Worm (Caenorhabditis elegans) whole organism, late embryonic: ENCODE results near the gene srbc-77.

ENCODE experiments used
- C08G9.2 ChIP-seq: sonication (generic microtip); optimal IDR thresholded peaks from 2 replicates; lab custom pipeline; 2016; ENCODE audit warnings: mild to moderate bottlenecking, missing genetic modification characterization, moderate library complexity, missing compliant biosample characterization
- C38D4.7 ChIP-seq: fragments of 200-800 bp; sonication (Bioruptor generic); optimal IDR thresholded peaks from 2 replicates; lab custom pipeline; 2018; ENCODE audit warnings: mild to moderate bottlenecking, missing genetic modification characterization, moderate library complexity, missing compliant biosample characterization
- F13H6.1 ChIP-seq: sonication (generic microtip); optimal IDR thresholded peaks from 2 replicates; lab custom pipeline; 2016; ENCODE audit warnings: missing genetic modification characterization, missing compliant biosample characterization
- K02D7.2 ChIP-seq: sonication (generic microtip); optimal IDR thresholded peaks from 2 replicates; lab custom pipeline; 2017; ENCODE audit warnings: mild to moderate bottlenecking, missing genetic modification characterization, missing compliant biosample characterization
- K09A11.1 ChIP-seq: sonication (generic microtip); optimal IDR thresholded peaks from 2 replicates; lab custom pipeline; 2017; ENCODE audit warnings: antibody characterized with exemption, mild to moderate bottlenecking, missing genetic modification characterization, missing compliant biosample characterization; ENCODE audit not compliant: insufficient read depth
- Y22D7AL.16 ChIP-seq: sonication (generic microtip); optimal IDR thresholded peaks from 2 replicates; lab custom pipeline; 2016; ENCODE audit warnings: missing genetic modification characterization, missing compliant biosample characterization
- ahr-1 ChIP-seq: sonication (generic microtip); optimal IDR thresholded peaks from 2 replicates; lab custom pipeline; 2016; ENCODE audit warnings: missing genetic modification characterization, missing compliant biosample characterization
- ceh-14 ChIP-seq: sonication (generic microtip); optimal IDR thresholded peaks from 2 replicates; lab custom pipeline; 2016; ENCODE audit warnings: missing genotype, missing genetic modification characterization, missing compliant biosample characterization
- ceh-18 ChIP-seq: sonication (generic microtip); optimal IDR thresholded peaks from 2 replicates; lab custom pipeline; 2016; ENCODE audit warnings: missing genetic modification characterization, missing compliant biosample characterization
- ceh-19 ChIP-seq: fragments of 200-800 bp; sonication (Bioruptor generic); optimal IDR thresholded peaks from 2 replicates; lab custom pipeline; 2018; ENCODE audit warnings: mild to moderate bottlenecking, missing genetic modification characterization, missing compliant biosample characterization
- ceh-24 ChIP-seq: sonication (generic microtip); optimal IDR thresholded peaks from 2 replicates; lab custom pipeline; 2016; ENCODE audit warnings: mild to moderate bottlenecking, missing genetic modification characterization, missing compliant biosample characterization
- ceh-31 ChIP-seq: sonication (generic microtip); optimal IDR thresholded peaks from 2 replicates; lab custom pipeline; 2016; ENCODE audit warnings: missing genetic modification characterization, missing compliant biosample characterization
- ceh-45 ChIP-seq: fragments of 200-800 bp; sonication (Bioruptor generic); IDR thresholded peaks from 2 replicates; pipeline ENCODE4 v1.3.6; 2022; ENCODE audit warnings: missing genetic modification reagents, missing genetic modification characterization, missing compliant biosample characterization
- ceh-48 ChIP-seq: sonication (generic microtip); optimal IDR thresholded peaks from 2 replicates; lab custom pipeline; 2016; ENCODE audit warnings: missing genetic modification characterization, inconsistent platforms, missing compliant biosample characterization
- che-1 ChIP-seq: sonication (generic microtip); optimal IDR thresholded peaks from 2 replicates; lab custom pipeline; 2016; ENCODE audit warnings: mild to moderate bottlenecking, missing genetic modification characterization, missing compliant biosample characterization
- dve-1 ChIP-seq: sonication (generic microtip); optimal IDR thresholded peaks from 2 replicates; lab custom pipeline; 2017; ENCODE audit warnings: antibody characterized with exemption, mild to moderate bottlenecking, missing genetic modification characterization, missing compliant biosample characterization
- elt-2 ChIP-seq: sonication (generic microtip); optimal IDR thresholded peaks from 2 replicates; lab custom pipeline; 2016; ENCODE audit warnings: missing genetic modification reagents, missing genetic modification characterization, missing compliant biosample characterization
- ets-4 ChIP-seq: sonication (generic microtip); optimal IDR thresholded peaks from 2 replicates; lab custom pipeline; 2016; ENCODE audit warnings: missing genetic modification characterization, missing compliant biosample characterization
- eyg-1 ChIP-seq: sonication (generic microtip); optimal IDR thresholded peaks from 2 replicates; lab custom pipeline; 2016; ENCODE audit warnings: missing genotype, missing genetic modification characterization, missing compliant biosample characterization
- gmeb-2 ChIP-seq: sonication (generic microtip); optimal IDR thresholded peaks from 2 replicates; lab custom pipeline; 2016; ENCODE audit warnings: missing genetic modification characterization, inconsistent platforms, missing compliant biosample characterization
- lim-6 ChIP-seq: sonication (generic microtip); optimal IDR thresholded peaks from 2 replicates; lab custom pipeline; 2016; ENCODE audit warnings: missing genetic modification characterization, missing compliant biosample characterization
- lin-11 ChIP-seq: fragments of 200-800 bp; sonication (Bioruptor generic); optimal IDR thresholded peaks from 2 replicates; lab custom pipeline; 2018; ENCODE audit warnings: mild to moderate bottlenecking, missing genetic modification characterization, missing compliant biosample characterization
- madf-2 ChIP-seq: sonication (generic microtip); optimal IDR thresholded peaks from 2 replicates; lab custom pipeline; 2017; ENCODE audit warnings: missing genetic modification characterization, missing compliant biosample characterization
- nhr-11 ChIP-seq: fragments of 150-350 bp; optimal IDR thresholded peaks from 2 replicates; lab custom pipeline; 2014; ENCODE audit warnings: missing biosample characterization, missing genetic modification characterization
- npax-4 ChIP-seq: sonication (generic microtip); optimal IDR thresholded peaks from 2 replicates; lab custom pipeline; 2016; ENCODE audit warnings: missing genetic modification characterization, missing compliant biosample characterization
- odd-2 ChIP-seq: sonication (generic microtip); optimal IDR thresholded peaks from 2 replicates; lab custom pipeline; 2017; ENCODE audit warnings: antibody characterized with exemption, mild to moderate bottlenecking, missing genetic modification characterization, missing compliant biosample characterization
- pag-3 ChIP-seq: sonication (generic microtip); optimal IDR thresholded peaks from 2 replicates; lab custom pipeline; 2016; ENCODE audit warnings: missing compliant biosample characterization, missing genetic modification characterization, borderline replicate concordance
- pax-1 ChIP-seq: fragments of 150-350 bp; optimal IDR thresholded peaks from 2 replicates; lab custom pipeline; 2014; ENCODE audit warnings: missing biosample characterization, missing genetic modification characterization
- pha-4 ChIP-seq: fragments of 150-350 bp; optimal IDR thresholded peaks from 2 replicates; lab custom pipeline; 2018; ENCODE audit warnings: missing biosample characterization, missing genetic modification reagents, missing genetic modification characterization
- pros-1 ChIP-seq: fragments of 150-350 bp; optimal IDR thresholded peaks from 2 replicates; lab custom pipeline; 2014; ENCODE audit warnings: missing biosample characterization, missing genetic modification reagents, missing genetic modification characterization
- ref-2 ChIP-seq: sonication (generic microtip); optimal IDR thresholded peaks from 2 replicates; lab custom pipeline; 2016; ENCODE audit warnings: missing genetic modification characterization, missing compliant biosample characterization
- sdc-2 ChIP-seq: sonication (generic microtip); optimal IDR thresholded peaks from 2 replicates; lab custom pipeline; 2016; ENCODE audit warnings: missing genotype, missing genetic modification characterization, missing compliant biosample characterization
- sox-2 ChIP-seq: fragments of 200-800 bp; sonication (Bioruptor generic); IDR thresholded peaks from 2 replicates; pipeline ENCODE4 v1.3.6; 2022; ENCODE audit warnings: missing genetic modification reagents, missing genetic modification characterization, missing compliant biosample characterization
- sox-4 ChIP-seq: sonication (generic microtip); optimal IDR thresholded peaks from 2 replicates; lab custom pipeline; 2017; ENCODE audit warnings: mild to moderate bottlenecking, missing genetic modification characterization, inconsistent platforms, missing compliant biosample characterization
- tbx-2 ChIP-seq: sonication (generic microtip); optimal IDR thresholded peaks from 2 replicates; lab custom pipeline; 2016; ENCODE audit warnings: missing genetic modification characterization, missing compliant biosample characterization
- tbx-7 ChIP-seq: sonication (generic microtip); optimal IDR thresholded peaks from 2 replicates; lab custom pipeline; 2016; ENCODE audit warnings: missing genotype, missing genetic modification characterization, missing compliant biosample characterization
- ttx-3 ChIP-seq: sonication (generic microtip); optimal IDR thresholded peaks from 2 replicates; lab custom pipeline; 2016; ENCODE audit warnings: missing genetic modification reagents, missing genetic modification characterization, missing compliant biosample characterization
- unc-42 ChIP-seq: sonication (generic microtip); optimal IDR thresholded peaks from 2 replicates; lab custom pipeline; 2016; ENCODE audit warnings: missing genotype, missing genetic modification characterization, missing compliant biosample characterization
- unc-55 ChIP-seq: sonication (generic microtip); optimal IDR thresholded peaks from 2 replicates; lab custom pipeline; 2017; ENCODE audit warnings: missing biosample characterization, missing genetic modification reagents, missing genetic modification characterization
- zip-5 ChIP-seq: sonication (generic microtip); optimal IDR thresholded peaks from 2 replicates; lab custom pipeline; 2016; ENCODE audit warnings: missing genetic modification characterization, missing compliant biosample characterization
- ztf-16 ChIP-seq: sonication (generic microtip); optimal IDR thresholded peaks from 2 replicates; lab custom pipeline; 2017; ENCODE audit warnings: missing genetic modification characterization, missing compliant biosample characterization

srbc-77 gene

DNA sequence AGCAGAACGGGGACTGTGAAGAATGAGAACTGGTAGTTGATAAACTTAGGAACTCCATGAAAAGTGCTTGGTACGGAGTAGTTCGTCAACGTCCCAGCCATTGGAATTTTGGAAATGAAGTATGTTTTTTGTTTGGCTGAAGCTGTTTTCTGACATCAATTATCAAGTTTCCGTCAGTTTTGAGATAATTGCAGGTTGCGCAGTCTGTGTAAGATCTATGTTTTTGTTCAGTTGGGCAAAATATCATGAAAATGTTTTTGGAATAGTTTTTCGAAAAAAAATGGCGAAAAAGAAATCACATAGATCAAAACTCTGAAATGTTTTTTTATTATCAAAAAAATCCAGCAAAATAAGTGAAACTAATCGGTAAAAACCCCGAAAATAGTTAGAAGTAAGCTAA lies 44.9 kb downstream of the srbc-77 start, which contains the start of gene sru-22:
TSS of gene sru-22 (minus strand) at position 101 of the 400 bp plus-strand sequence.
- TF ChIP-seq ceh-19 (GFP tag; lab: Kevin White, UChicago) (no peak), ceh-24 (tag; lab: Kevin White, UChicago) (no peak), ztf-16 (tag; lab: Kevin White, UChicago) (no peak), gmeb-2 (tag; lab: Kevin White, UChicago) (no peak), che-1 (tag; lab: Kevin White, UChicago) (no peak), ceh-48 (no peak), pag-3 (tag; lab: Kevin White, UChicago) (no peak), madf-2 (tag; lab: Kevin White, UChicago) (no peak), C08G9.2 (no peak), ref-2 (tag; lab: Kevin White, UChicago) (no peak), npax-4 (tag; lab: Kevin White, UChicago) (no peak), pax-1 (tag; lab: Kevin White, UChicago) (no peak)

DNA sequence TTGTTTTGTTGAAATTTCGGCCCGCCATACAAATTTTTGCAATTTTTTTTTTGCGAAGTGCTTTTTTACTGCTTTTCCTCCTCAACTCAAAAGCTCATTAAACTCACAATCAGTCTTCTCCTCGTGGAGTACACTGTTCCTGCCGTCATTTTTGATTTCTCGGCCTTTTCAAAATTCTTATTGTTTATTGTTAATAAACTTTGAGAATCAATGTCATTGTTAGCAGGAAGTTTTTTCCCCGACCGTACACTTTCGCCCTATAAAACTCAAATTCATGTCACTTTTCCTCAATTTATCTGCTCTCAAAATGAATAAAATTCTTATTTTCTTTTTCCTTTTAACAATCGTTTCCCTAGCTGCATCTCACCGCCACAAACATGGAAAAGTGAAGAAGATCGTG lies 45.9 kb downstream of the srbc-77 start, which contains the start of gene clec-232:
TSS of gene clec-232 (plus strand) at position 301 of the 400 bp plus-strand sequence.
- TF ChIP-seq C38D4.7 (GFP tag; lab: Kevin White, UChicago) (no peak), C08G9.2 (no peak), sox-4 (tag; lab: Kevin White, UChicago) (no peak), tbx-2 (no peak), nhr-11 (tag; lab: Kevin White, UChicago) (no peak), ceh-18 (tag; lab: Kevin White, UChicago) (no peak), elt-2 (no peak), eyg-1 (tag; lab: Kevin White, UChicago) (no peak), ceh-48 (no peak), K02D7.2 (tag; lab: Kevin White, UChicago) (no peak), ttx-3 (tag; lab: Kevin White, UChicago) (no peak), ceh-31 (tag; lab: Kevin White, UChicago) (no peak), ceh-45 (no peak), ceh-14 (tag; lab: Kevin White, UChicago) (no peak), dve-1 (tag; lab: Kevin White, UChicago) (no peak), ref-2 (tag; lab: Kevin White, UChicago) (no peak), K09A11.1 (tag; lab: Kevin White, UChicago) (no peak), ztf-16 (tag; lab: Kevin White, UChicago) (no peak), F13H6.1 (tag; lab: Kevin White, UChicago) (no peak)

ce11 chrV:15978232-15978764 lies 48.3 kb downstream of the srbc-77 start, which contains the start of gene oac-20:
Gene oac-20, plus strand, starts transcription at chrV:15978714.
- no peak for TF ChIP-seq pros-1
- no peak for TF ChIP-seq ahr-1 (tag; lab: Kevin White, UChicago)
- TF ChIP-seq ceh-14 (tag; lab: Kevin White, UChicago), result no peak
- TF ChIP-seq madf-2 (tag; lab: Kevin White, UChicago), result no peak
- TF ChIP-seq unc-55 (GFP tag; lab: Kevin White, UChicago), result no peak
- no peak for TF ChIP-seq Y22D7AL.16 (tag; lab: Kevin White, UChicago)
- no peak for TF ChIP-seq sox-4 (tag; lab: Kevin White, UChicago)
- TF ChIP-seq lin-11, result no peak
- TF ChIP-seq zip-5 (tag; lab: Kevin White, UChicago), result no peak
- TF ChIP-seq eyg-1 (tag; lab: Kevin White, UChicago), result no peak
- no peak for TF ChIP-seq pha-4 (tag; lab: Kevin White, UChicago)
- TF ChIP-seq npax-4 (tag; lab: Kevin White, UChicago), result no peak
- TF ChIP-seq tbx-2, result no peak
- no peak for TF ChIP-seq tbx-7
- no peak for TF ChIP-seq lim-6 (tag; lab: Kevin White, UChicago)
- TF ChIP-seq ets-4 (tag; lab: Kevin White, UChicago), result no peak
- TF ChIP-seq unc-42 (tag; lab: Kevin White, UChicago), result no peak
- TF ChIP-seq odd-2 (tag; lab: Kevin White, UChicago), result no peak
- no peak for TF ChIP-seq sdc-2 (tag; lab: Kevin White, UChicago)
- TF ChIP-seq sox-2 (GFP tag; lab: Robert Waterston, UW), result no peak
